Fruit fly (Drosophila melanogaster): Measurements from ENCODE around the gene Sras.

The Sras gene

DNA sequence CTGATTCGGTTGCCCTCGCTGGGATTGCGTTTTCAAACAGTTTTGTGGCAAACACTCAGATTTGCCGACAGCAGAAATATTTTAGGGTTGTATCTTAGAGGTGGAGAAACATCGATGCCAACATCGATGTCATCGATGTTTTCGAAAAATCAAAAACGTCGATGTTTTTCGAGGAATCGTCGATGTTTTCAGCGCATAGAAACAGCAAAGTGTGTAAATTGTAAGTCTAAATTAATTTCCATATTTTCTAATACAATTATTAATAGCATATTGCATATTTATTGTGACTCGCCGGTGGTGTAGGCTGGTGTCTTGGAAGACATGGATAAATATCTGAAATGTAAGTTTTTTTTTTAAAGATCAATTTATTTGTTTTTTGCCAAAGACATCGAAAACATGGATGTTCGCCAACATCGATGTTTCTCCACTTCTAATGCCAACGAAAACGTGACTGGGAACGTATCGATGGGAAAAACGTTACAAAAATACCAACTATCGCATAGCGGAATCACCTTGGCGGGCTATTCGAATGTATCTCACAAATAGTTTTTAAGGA lies 40.4 kb downstream of the Sras start, which contains the start of gene TM9SF3 (continued):
- TF ChIP-seq pum (GFP tag; optimal IDR thresholded peaks at IDR 0.05) (no peak), CG4282 (GFP tag; optimal IDR thresholded peaks at IDR 0.05) (no peak), Ets97D (GFP tag; optimal IDR thresholded peaks at IDR 0.05) (peak; percentile 37), Hr3 (GFP tag; optimal IDR thresholded peaks at IDR 0.05) (peak; percentile 33), CG8089 (GFP tag; optimal IDR thresholded peaks at IDR 0.05) (peak; percentile 4), lmd (GFP tag; IDR thresholded peaks at IDR 0.05) (no peak), Max (GFP tag; optimal IDR thresholded peaks at IDR 0.05) (peak; percentile 46), ci (GFP tag; IDR thresholded peaks at IDR 0.05) (no peak), fd3F (GFP tag; optimal IDR thresholded peaks at IDR 0.05) (no peak), CG3847 (GFP tag; IDR thresholded peaks at IDR 0.05) (0 out of 2 replicates have a peak, but pooled peaks have one; percentile 32), CG42726 (GFP tag; IDR thresholded peaks at IDR 0.05; ENCODE audit: partially characterized antibody) (peak; percentile 81), Atf3 (GFP tag; optimal IDR thresholded peaks at IDR 0.05) (no peak), pzg (GFP tag; optimal IDR thresholded peaks at IDR 0.05) (peak; percentile 55), crol (GFP tag; IDR thresholded peaks at IDR 0.05) (no peak), lab (GFP tag; optimal IDR thresholded peaks at IDR 0.05) (no peak), CG4404 (GFP tag; IDR thresholded peaks at IDR 0.05) (no peak), CG9727 (GFP tag; optimal IDR thresholded peaks at IDR 0.05) (peak; percentile 55), Vsx1 (GFP tag; optimal IDR thresholded peaks at IDR 0.05) (no peak), az2 (GFP tag; optimal IDR thresholded peaks at IDR 0.05) (no peak), NK7.1 (GFP tag; optimal IDR thresholded peaks at IDR 0.05) (no peak), HLHmδ (GFP tag; optimal IDR thresholded peaks at IDR 0.05) (no peak), Sin3A (optimal IDR thresholded peaks at IDR 0.05) (peak; percentile 92), Meics (GFP tag; optimal IDR thresholded peaks at IDR 0.05) (no peak), knrl (GFP tag; IDR thresholded peaks at IDR 0.05; ENCODE audit: partially characterized antibody) (peak; percentile 89), CG34376 (GFP tag; optimal IDR thresholded peaks at IDR 0.05) (no peak), CG10462 (GFP tag; optimal IDR thresholded peaks at IDR 0.05) (no peak), B-H1 (GFP tag; IDR thresholded peaks at IDR 0.05) (no peak), CG7928 (GFP tag; optimal IDR thresholded peaks at IDR 0.05) (peak; percentile 9), croc (GFP tag; conservative IDR thresholded peaks at IDR 0.05) (no peak), CG6683 (GFP tag; optimal IDR thresholded peaks at IDR 0.05) (no peak), kni (GFP tag; optimal IDR thresholded peaks at IDR 0.05) (no peak), CG7786 (GFP tag; optimal IDR thresholded peaks at IDR 0.05) (no peak), H15 (GFP tag; IDR thresholded peaks at IDR 0.05) (no peak), chn (GFP tag; optimal IDR thresholded peaks at IDR 0.05) (peak; percentile 20), tio (GFP tag; optimal IDR thresholded peaks at IDR 0.05) (peak; percentile 13), ssp (GFP tag; IDR thresholded peaks at IDR 0.05) (0 out of 2 replicates have a peak, but pooled peaks have one; percentile 22), CG17359 (tag; optimal IDR thresholded peaks at IDR 0.05) (no peak), mam (GFP tag; optimal IDR thresholded peaks at IDR 0.05) (peak; percentile 46), Opbp (GFP tag; IDR thresholded peaks at IDR 0.05; ENCODE audit: partially characterized antibody) (peak; percentile 78), otp (GFP tag; IDR thresholded peaks at IDR 0.05) (no peak), MESR4 (GFP tag; optimal IDR thresholded peaks at IDR 0.05) (no peak), E2f2 (GFP tag; IDR thresholded peaks at IDR 0.05) (peak; percentile 92), prd (optimal IDR thresholded peaks at IDR 0.05) (no peak), prd (GFP tag; IDR thresholded peaks at IDR 0.05) (0 out of 3 replicates have a peak, but pooled peaks have one; percentile 20), CG4820 (GFP tag; optimal IDR thresholded peaks at IDR 0.05) (no peak), cato (GFP tag; optimal IDR thresholded peaks at IDR 0.05; ENCODE audit: borderline replicate concordance) (no peak), CG6654 (GFP tag; optimal IDR thresholded peaks at IDR 0.05) (no peak), CHES-1-like (GFP tag; optimal IDR thresholded peaks at IDR 0.05) (no peak), tll (GFP tag; optimal IDR thresholded peaks at IDR 0.05) (peak in 1 of 2 experiments; percentile 57), CG18476 (GFP tag; optimal IDR thresholded peaks at IDR 0.05) (peak; percentile 2), Xrp1 (GFP tag; IDR thresholded peaks at IDR 0.05) (no peak)
